Fruit fly (Drosophila melanogaster): ENCODE data around the gene CG4617.

DNA sequence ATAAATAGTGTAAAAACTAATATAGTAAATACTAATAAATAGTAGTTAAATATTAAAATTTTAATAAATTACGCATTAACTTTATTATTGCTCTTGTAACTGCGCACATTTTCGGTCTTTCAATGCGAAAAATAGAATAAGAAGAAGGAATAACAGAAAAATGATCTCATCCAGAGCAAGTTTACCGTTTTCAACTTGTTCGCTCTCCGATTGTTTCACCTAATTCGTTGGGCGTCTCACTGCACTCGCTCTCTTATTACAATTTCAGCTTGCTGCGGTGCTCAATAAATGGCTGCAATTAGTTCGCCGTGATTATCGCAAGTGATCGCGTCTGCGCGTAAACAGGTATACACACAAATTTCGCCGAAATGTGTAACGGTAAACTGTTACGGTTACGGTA is 33.1 kb upstream of the CG4617 start, which contains the start of gene Cph:
- TF ChIP-seq bcd (GFP tag; optimal IDR thresholded peaks at IDR 0.05), result no peak
- TF ChIP-seq CG11695 (GFP tag; IDR thresholded peaks at IDR 0.05), result no peak

All from whole organism, embryonic.